Worm (Caenorhabditis elegans) whole organism, L4/young adult: Measurements from ENCODE around the gene sra-29.
A peak's percentile ranks its signal among the peaks of the same experiment; 100 is the strongest.

Experiments
- W03F9.2 ChIP-seq: fragments of 150-350 bp; optimal IDR thresholded peaks from 2 replicates; lab custom pipeline; 2014; ENCODE audit warnings: missing biosample characterization, missing genetic modification characterization
- dao-5 ChIP-seq: sonication (generic microtip); optimal IDR thresholded peaks from 2 replicates; lab custom pipeline; 2016; ENCODE audit warnings: missing genotype, missing genetic modification characterization, moderate library complexity, missing compliant biosample characterization
- him-1 ChIP-seq: sonication (generic microtip); optimal IDR thresholded peaks from 2 replicates; lab custom pipeline; 2016; ENCODE audit warnings: missing genotype, missing genetic modification reagents, missing genetic modification characterization, missing compliant biosample characterization

The sra-29 gene

ce11 chrII:6565077-6565476 is 10.5 kb downstream of the sra-29 start, which contains the start of gene mpz-3:
TSS of gene mpz-3 (minus strand) at chrII:6565396.
- TF ChIP-seq W03F9.2 = no peak
- TF ChIP-seq dao-5 (tag; lab: Kevin White, UChicago) = no peak
- no peak for TF ChIP-seq him-1 (tag; lab: Kevin White, UChicago)

ce11 chrII:6563238-6563637 is 12.3 kb downstream of the sra-29 start:
- TF ChIP-seq him-1 (tag; lab: Kevin White, UChicago) = no peak

DNA sequence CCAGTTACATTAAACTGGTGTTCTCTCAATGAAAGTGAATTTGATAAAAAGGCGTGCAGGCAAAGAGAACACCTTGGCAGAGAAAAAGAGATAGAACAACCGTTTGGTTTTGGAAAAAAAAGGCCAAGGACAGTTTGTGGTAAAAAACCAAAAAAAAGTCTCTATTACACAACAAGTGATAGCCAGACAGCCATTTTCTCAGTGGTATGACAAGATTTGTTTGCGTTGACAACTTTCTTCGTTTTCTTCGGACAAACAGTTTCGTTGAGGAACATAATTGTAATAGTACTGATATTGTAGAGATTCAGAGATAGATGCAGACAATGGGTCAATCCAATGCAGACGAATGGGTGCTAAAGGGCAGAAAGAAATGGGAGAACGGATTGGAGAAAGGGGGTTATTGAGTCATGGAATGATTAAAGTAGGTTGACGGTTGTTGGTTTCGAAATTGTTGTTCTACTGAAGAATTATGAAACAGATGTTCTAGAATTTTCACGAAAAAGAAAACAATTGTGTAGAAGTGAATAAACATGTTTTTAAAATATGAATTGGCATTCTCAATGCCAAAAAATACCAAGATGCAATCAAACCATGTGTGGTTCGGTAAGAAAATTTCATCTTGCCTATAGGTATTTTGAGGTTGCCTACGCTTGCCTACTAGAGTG is 13.2 kb downstream of the sra-29 start:
- no peak for TF ChIP-seq W03F9.2
- no peak for TF ChIP-seq him-1 (tag; lab: Kevin White, UChicago)
- TF ChIP-seq dao-5 (tag; lab: Kevin White, UChicago) = no peak

- TF ChIP-seq him-1 (tag; lab: Kevin White, UChicago) (no peak), W03F9.2 (no peak), dao-5 (tag; lab: Kevin White, UChicago) (no peak)
Measured at ce11 chrII:6561300-6561699, 14.2 kb downstream of the sra-29 start, which contains the start of gene F18C5.10. TSS of gene F18C5.10 (minus strand) at chrII:6561444.

- no peak for TF ChIP-seq him-1 (tag; lab: Kevin White, UChicago)
- no peak for TF ChIP-seq W03F9.2
Measured at ce11 chrII:6560291-6560690, 15.3 kb downstream of the sra-29 start.

- TF ChIP-seq him-1 (tag; lab: Kevin White, UChicago) (no peak), dao-5 (tag; lab: Kevin White, UChicago) (no peak), W03F9.2 (no peak)
Measured at ce11 chrII:6558887-6559286, 16.7 kb downstream of the sra-29 start.

ce11 chrII:6554677-6555076 is 20.9 kb downstream of the sra-29 start, which contains the start of gene wrn-1:
TSS of gene wrn-1 (plus strand) at chrII:6554977.
- no peak for TF ChIP-seq him-1 (tag; lab: Kevin White, UChicago)
- TF ChIP-seq dao-5 (tag; lab: Kevin White, UChicago) = no peak
- no peak for TF ChIP-seq W03F9.2

DNA sequence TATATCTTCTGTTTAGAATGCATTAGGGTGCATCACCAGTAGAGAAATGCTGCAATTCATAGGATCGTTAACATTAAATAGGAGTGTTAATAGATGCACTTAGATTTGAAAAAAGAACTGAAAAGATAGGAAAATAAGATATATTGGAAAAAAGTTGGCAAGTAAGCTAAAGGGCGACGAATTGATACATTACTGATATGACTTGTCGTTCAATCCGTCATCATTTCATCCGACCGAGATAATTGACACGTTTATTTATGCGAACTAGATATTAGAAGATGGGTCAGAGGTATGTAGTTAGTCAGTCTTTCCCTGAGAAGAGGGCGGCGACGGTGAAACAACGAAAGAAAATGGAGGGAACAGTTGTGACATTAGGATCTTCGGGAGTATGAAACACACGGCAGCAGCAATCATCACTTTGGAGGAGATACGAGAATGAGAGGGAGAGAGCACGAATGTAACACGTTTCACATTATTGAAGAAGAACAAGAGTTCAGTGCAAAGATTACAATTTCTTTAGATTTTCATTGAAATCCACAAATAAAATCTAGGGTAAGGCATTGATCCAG is 30.6 kb downstream of the sra-29 start, which contains the start of gene lron-15:
Gene lron-15, minus strand, starts transcription at position 51 of the 569 bp plus-strand sequence.
- TF ChIP-seq him-1 (tag; lab: Kevin White, UChicago) (no peak), dao-5 (tag; lab: Kevin White, UChicago) (no peak), W03F9.2 (no peak)

ce11 chrII:6535957-6536424 is 39.6 kb downstream of the sra-29 start, which contains the start of gene utp-20:
TSS of gene utp-20 (plus strand) at chrII:6536374.
- peak; percentile 62 for TF ChIP-seq W03F9.2
- no peak for TF ChIP-seq dao-5 (tag; lab: Kevin White, UChicago)
- TF ChIP-seq him-1 (tag; lab: Kevin White, UChicago) = no peak

ce11 chrII:6531940-6532339 is 43.6 kb downstream of the sra-29 start, which contains the start of gene abcx-1:
TSS of gene abcx-1 (plus strand) at chrII:6532163.
- TF ChIP-seq him-1 (tag; lab: Kevin White, UChicago) (no peak), dao-5 (tag; lab: Kevin White, UChicago) (no peak), W03F9.2 (no peak)

ce11 chrII:6531527-6531926 is 44.0 kb downstream of the sra-29 start, which contains the start of gene abch-1:
TSS of gene abch-1 (minus strand) at chrII:6531627.
- no peak for TF ChIP-seq dao-5 (tag; lab: Kevin White, UChicago)
- no peak for TF ChIP-seq him-1 (tag; lab: Kevin White, UChicago)

DNA sequence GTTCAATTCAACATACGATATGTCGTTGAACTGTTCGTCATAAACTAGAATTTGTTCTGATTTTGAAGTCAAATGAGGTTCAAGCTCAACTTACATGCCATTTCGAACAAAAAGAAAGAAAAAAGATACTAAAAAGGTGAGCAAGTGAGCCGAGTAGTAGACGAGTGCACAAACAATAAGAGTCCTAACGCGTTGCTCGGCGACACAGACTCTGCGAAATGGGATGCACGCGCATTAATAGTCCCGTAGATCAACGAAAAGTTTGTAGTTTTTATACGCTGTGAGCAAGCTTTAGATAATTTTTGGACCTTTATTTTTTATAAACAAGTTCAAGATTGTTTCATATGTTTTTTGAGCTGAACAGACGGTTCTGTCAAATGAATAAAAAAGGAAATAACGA is 46.9 kb downstream of the sra-29 start, which contains the start of gene C56E6.4:
Gene C56E6.4, minus strand, starts transcription at position 101 of the 400 bp plus-strand sequence.
- TF ChIP-seq dao-5 (tag; lab: Kevin White, UChicago) (no peak), him-1 (tag; lab: Kevin White, UChicago) (no peak), W03F9.2 (no peak)

DNA sequence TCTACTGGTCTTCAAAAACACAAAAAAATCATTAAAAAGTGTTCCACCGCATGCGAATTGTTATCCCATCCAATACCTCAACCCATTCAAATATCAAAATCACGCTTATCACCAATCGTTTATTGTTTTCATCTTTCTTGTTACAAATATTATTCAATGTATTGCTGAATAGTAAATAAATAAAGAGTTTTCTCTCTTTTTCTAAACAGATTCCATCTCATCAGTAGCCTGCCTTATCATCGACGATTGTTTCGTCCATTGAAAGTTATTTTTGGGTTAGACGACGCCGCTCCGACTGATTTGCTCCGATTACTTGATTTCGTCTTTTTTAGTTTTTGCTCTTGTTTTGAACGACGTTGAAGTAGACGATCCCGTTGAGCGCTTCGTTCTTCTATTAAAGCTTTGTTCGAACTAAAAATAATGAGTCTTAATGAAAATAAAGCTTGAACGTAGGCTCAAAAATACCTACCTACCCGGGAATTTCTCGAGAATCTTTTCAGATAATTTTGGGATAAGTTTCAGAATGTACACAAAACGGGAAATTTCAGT is 49.3 kb downstream of the sra-29 start:
- TF ChIP-seq him-1 (tag; lab: Kevin White, UChicago) (no peak), dao-5 (tag; lab: Kevin White, UChicago) (no peak), W03F9.2 (no peak)

- no peak for TF ChIP-seq him-1 (tag; lab: Kevin White, UChicago)
- no peak for TF ChIP-seq W03F9.2
- TF ChIP-seq dao-5 (tag; lab: Kevin White, UChicago) = no peak
Measured at ce11 chrII:6524501-6524977, 51.0 kb downstream of the sra-29 start, which contains the start of gene C56E6.2. TSS of gene C56E6.2 (plus strand) at chrII:6524927.
